Worm (Caenorhabditis elegans) whole organism, L4/young adult: ENCODE data around the gene C01G12.13.

ENCODE experiments used
- W03F9.2 ChIP-seq: fragments of 150-350 bp; optimal IDR thresholded peaks from 2 replicates; lab custom pipeline; 2014; ENCODE audit warnings: missing biosample characterization, missing genetic modification characterization
- dao-5 ChIP-seq: sonication (generic microtip); optimal IDR thresholded peaks from 2 replicates; lab custom pipeline; 2016; ENCODE audit warnings: missing genotype, missing genetic modification characterization, moderate library complexity, missing compliant biosample characterization
- him-1 ChIP-seq: sonication (generic microtip); optimal IDR thresholded peaks from 2 replicates; lab custom pipeline; 2016; ENCODE audit warnings: missing genotype, missing genetic modification reagents, missing genetic modification characterization, missing compliant biosample characterization

Gene C01G12.13

DNA sequence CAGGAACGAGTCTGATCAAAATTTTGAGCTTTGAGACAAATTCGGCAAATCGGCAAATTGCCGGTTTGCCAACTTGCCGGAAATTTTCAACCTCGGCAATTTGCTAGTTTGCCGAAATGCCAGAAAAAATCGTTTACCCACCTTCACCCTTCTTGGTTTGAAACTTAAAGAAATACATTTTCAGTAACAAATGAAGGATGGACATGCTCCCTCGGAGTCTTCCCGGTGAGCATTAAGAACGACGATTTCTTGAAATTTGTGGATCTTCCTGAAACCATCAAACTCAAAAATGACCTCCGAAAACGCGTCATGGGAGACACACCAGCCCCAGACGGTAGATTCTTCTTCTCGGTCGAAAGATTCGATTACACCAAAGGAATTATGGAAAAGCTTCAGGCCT lies 26.2 kb downstream of the C01G12.13 start:
- TF ChIP-seq him-1 (tag; lab: Kevin White, UChicago) (no peak), dao-5 (no peak), W03F9.2 (tag; lab: Kevin White, UChicago) (no peak)

ce11 chrII:14604261-14604660 lies 27.7 kb downstream of the C01G12.13 start:
- no peak for TF ChIP-seq him-1 (tag; lab: Kevin White, UChicago)
- TF ChIP-seq W03F9.2 (tag; lab: Kevin White, UChicago): no peak
- no peak for TF ChIP-seq dao-5

ce11 chrII:14605026-14605425 lies 28.5 kb downstream of the C01G12.13 start:
- TF ChIP-seq him-1 (tag; lab: Kevin White, UChicago): no peak
- no peak for TF ChIP-seq W03F9.2 (tag; lab: Kevin White, UChicago)
- no peak for TF ChIP-seq dao-5

ce11 chrII:14605479-14605878 lies 28.9 kb downstream of the C01G12.13 start, which contains the start of gene F19H8.2:
F19H8.2 (minus strand) TSS chrII:14605869.
- TF ChIP-seq dao-5 (no peak), him-1 (tag; lab: Kevin White, UChicago) (no peak), W03F9.2 (tag; lab: Kevin White, UChicago) (no peak)

DNA sequence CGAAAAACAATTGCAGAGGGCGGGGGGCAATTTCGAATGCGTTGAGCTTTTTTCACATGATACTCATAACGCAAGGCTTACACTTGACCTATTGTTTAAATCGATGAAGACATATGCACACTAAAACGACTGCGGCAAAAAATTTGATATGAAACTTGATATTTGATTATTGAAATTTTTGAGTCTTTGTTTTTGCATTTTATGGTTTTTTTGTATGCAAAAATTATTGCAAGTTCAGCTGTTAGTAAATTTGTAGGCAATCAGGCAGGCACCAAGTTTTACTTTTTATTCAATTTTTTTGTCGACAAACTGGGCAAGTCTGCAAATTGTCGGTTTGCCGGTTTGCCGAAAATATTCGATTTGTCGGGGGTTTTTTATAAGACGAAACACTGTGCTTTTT lies 29.6 kb downstream of the C01G12.13 start, which contains the start of gene arl-3:
Gene arl-3 (plus strand): TSS at position 301 of the 400 bp plus-strand sequence.
- TF ChIP-seq W03F9.2 (tag; lab: Kevin White, UChicago) (no peak), him-1 (tag; lab: Kevin White, UChicago) (no peak), dao-5 (no peak)

- TF ChIP-seq dao-5 (no peak), W03F9.2 (tag; lab: Kevin White, UChicago) (no peak), him-1 (tag; lab: Kevin White, UChicago) (no peak)
Observed at ce11 chrII:14608508-14608907, 32.0 kb downstream of the C01G12.13 start.

DNA sequence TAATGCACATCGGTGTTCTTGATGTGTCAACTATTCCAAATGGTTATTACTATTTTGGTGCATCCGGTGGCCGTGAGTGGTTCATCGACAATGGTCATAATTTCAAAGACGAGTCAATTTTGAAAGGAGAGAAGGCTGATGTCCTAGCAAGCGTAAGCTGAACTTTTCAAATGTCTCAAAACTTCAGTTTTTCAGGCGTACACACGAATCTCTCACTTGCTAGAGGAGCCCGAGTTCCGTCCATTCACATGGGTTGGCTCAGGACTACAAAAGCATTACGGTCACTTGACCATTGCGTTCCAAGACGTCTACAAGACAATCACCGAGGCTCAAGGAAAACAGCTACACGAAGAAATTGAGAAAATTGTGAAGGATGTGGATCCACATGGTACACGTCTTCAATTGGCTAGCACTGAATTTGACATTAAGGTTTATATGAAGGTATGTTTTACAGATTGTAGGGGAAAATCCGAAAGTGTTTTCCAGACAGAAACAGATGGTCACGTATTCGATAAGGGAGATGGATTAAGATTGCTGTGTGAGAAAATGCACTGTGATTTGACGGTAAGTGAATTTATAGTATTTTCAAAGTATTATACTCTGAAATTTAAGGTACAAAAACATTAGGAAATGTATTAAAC lies 32.9 kb downstream of the C01G12.13 start:
- TF ChIP-seq W03F9.2 (tag; lab: Kevin White, UChicago) (no peak), him-1 (tag; lab: Kevin White, UChicago) (no peak), dao-5 (no peak)

DNA sequence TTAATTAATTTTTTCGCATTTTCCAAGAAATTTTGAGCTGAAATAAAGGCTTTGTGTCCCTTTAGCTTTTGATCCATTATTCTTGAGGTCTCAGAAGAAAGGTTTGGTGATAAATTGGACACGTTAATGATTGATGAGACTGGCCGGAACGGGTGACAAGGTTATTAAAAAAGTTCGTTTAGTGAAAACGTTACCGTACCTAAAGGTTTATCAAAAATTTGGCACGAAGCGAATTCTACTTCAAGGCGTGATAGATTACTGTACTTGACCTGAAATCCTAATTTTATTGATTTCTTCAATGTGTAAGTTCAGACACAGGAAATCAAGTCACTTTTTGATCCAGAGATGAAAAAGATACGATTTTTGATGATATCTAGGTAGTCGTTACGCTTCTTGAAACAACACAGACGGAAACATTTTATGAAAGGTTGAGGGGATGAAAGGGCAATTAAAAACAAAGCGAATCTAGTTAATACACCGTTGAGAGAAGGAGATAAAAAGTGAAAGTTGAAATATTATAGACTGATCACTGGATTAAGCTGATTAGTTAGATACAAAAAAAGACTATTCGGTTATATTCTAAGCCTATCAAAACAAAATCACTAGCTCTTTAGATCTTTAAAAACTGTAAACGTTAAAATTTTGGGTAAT lies 34.1 kb downstream of the C01G12.13 start:
- TF ChIP-seq him-1 (tag; lab: Kevin White, UChicago): no peak
- TF ChIP-seq W03F9.2 (tag; lab: Kevin White, UChicago): no peak
- no peak for TF ChIP-seq dao-5

- TF ChIP-seq him-1 (tag; lab: Kevin White, UChicago): no peak
- no peak for TF ChIP-seq dao-5
- TF ChIP-seq W03F9.2 (tag; lab: Kevin White, UChicago): no peak
Observed at ce11 chrII:14611307-14611706, 34.8 kb downstream of the C01G12.13 start.

DNA sequence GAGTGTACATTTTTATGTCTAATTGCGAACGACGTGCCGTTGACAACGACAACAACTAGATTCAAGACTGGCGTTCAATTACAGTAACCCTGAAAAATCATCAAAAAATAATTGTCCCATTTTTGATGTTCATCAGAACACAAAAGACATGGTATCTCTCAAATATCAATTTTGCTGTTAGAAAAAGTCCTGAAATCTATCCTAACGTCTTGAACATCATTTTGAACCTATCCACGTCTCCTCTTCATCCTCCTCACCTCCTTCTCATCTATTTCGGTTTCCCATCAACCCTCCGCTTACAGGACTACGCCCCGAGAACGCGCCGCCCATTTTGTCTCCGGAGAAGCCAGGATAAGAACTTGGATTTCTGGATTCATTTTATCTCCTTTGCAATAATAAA lies 39.2 kb downstream of the C01G12.13 start, which contains the start of gene mltn-9:
Gene mltn-9 (plus strand): TSS at position 301 of the 400 bp plus-strand sequence.
- no peak for TF ChIP-seq him-1 (tag; lab: Kevin White, UChicago)
- TF ChIP-seq dao-5: no peak
- TF ChIP-seq W03F9.2 (tag; lab: Kevin White, UChicago): no peak

DNA sequence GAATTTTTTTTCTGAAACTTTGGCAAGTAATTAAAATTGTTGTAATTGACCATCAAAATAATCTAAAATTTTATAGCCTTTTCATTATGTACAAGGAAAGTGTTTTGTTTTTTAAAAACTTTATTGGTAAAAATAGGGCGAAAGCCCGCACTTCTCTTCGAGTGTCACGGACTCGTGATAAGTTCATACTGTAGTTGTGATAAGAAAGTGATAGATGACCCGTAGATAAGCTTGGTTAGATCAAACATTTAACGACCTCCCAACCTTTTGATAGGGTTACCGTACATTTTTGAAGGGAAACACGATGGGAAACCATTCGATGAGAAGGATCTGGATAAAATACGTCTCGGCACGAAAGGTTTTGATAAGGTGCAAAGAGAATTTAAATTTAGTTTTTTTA lies 39.9 kb downstream of the C01G12.13 start:
- no peak for TF ChIP-seq him-1 (tag; lab: Kevin White, UChicago)
- TF ChIP-seq dao-5: no peak
- no peak for TF ChIP-seq W03F9.2 (tag; lab: Kevin White, UChicago)

DNA sequence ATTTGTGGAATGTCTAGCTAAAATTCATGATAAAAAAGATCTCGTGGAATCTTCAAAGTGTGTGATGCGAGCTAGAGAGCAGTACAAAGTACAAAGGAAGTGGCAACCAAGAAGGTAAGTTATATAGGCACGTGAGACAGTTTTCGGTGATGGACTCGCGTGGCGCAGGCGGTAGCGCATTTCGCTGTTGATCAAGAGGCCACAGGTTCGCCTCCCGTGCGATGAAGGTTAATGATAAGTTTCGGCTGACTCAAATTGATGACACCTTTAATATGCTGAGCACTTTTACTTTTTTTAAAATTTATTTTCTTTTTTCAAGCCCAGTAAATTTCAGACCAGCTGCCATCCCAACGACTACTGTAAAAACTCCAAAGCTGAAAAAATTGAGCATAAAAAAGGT lies 40.4 kb downstream of the C01G12.13 start:
- TF ChIP-seq him-1 (tag; lab: Kevin White, UChicago): no peak
- no peak for TF ChIP-seq W03F9.2 (tag; lab: Kevin White, UChicago)
- TF ChIP-seq dao-5: peak; percentile 74

DNA sequence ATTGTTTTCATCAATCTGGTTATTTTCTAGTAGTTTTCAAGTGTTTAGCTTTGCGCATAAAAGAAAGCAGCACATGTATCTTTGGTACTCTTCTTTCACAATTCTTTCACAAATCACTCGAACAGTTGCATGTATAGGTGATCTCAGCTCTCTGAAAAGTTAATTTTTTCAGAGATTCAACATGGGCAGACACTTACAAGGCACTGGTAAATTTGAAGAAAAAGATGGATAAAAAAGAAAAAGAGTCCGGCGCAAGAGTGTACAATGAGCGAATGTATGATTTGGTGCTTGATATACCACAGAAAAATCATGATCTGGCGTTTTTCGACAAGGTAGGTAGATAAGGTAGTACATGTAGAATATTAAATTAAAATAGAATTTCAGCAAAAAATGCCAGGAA lies 41.6 kb downstream of the C01G12.13 start:
- no peak for TF ChIP-seq him-1 (tag; lab: Kevin White, UChicago)
- TF ChIP-seq W03F9.2 (tag; lab: Kevin White, UChicago): no peak
- TF ChIP-seq dao-5: no peak

ce11 chrII:14618764-14619163 lies 42.2 kb downstream of the C01G12.13 start:
- TF ChIP-seq him-1 (tag; lab: Kevin White, UChicago): no peak
- no peak for TF ChIP-seq W03F9.2 (tag; lab: Kevin White, UChicago)
- TF ChIP-seq dao-5: no peak
